In the genomic region with DNA sequence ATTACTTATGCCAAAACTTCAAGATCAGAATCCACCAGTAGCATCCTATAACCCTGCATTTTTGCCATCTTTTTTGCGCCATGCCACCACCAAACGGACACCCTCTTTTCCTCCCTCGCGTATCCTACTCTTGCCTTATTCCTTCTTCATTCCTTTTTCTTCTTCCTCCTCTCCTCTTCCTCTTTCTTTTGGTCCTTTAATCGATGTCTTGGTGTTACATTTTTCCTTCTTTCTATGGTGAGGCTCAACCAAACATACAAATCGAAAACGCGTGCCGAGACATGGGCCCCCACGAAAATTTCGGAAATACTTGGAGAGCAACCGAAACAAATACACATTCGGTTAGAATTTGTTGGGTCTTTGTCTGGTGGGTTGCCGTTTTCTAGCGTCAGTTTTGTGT, we compare ENCODE assay signal across 6 worm cellular contexts.
A peak's percentile ranks its signal among the peaks of the same experiment; 100 is the strongest.
TF ChIP-seq lines count a peak whose summit lies in the region.

No protein-coding gene starts in this region.

TF ChIP-seq in whole organism, L1 larva, 84 proteins besides CTCF, POLR2A, EP300 and RAD21:
- TF ChIP-seq lin-14 (GFP tag; optimal IDR thresholded peaks at IDR 0.05; lab: Kevin White, UChicago) (peak; percentile 69), ceh-82 (tag; optimal IDR thresholded peaks at IDR 0.05; lab: Kevin White, UChicago) (peak in 1 of 3 experiments; percentile 19), fkh-10 (GFP tag; optimal IDR thresholded peaks at IDR 0.05; lab: Kevin White, UChicago) (no peak), efl-1 (optimal IDR thresholded peaks at IDR 0.05; lab: Kevin White, UChicago) (no peak), efl-1 (GFP tag; optimal IDR thresholded peaks at IDR 0.05 in 1 of 2; lab: Kevin White, UChicago) (peak in 1 of 2 experiments; percentile 83), C04F5.9 (tag; optimal IDR thresholded peaks at IDR 0.05; lab: Kevin White, UChicago) (no peak)

TF ChIP-seq in whole organism, L2 larva, 48 proteins besides CTCF, POLR2A, EP300 and RAD21 (continues in another document):
- no peak for TF ChIP-seq lin-13 (GFP tag; optimal IDR thresholded peaks at IDR 0.05; lab: Kevin White, UChicago)
- no peak for TF ChIP-seq Y55F3AM.14 (GFP tag; optimal IDR thresholded peaks at IDR 0.05; lab: Kevin White, UChicago)
- no peak for TF ChIP-seq ZK546.5 (tag; optimal IDR thresholded peaks at IDR 0.05; lab: Kevin White, UChicago)
- TF ChIP-seq nhr-12 (tag; optimal IDR thresholded peaks at IDR 0.05; lab: Kevin White, UChicago) = no peak
- no peak for TF ChIP-seq sma-9 (GFP tag; optimal IDR thresholded peaks at IDR 0.05; lab: Kevin White, UChicago)
- TF ChIP-seq sma-9 (tag; optimal IDR thresholded peaks at IDR 0.05; lab: Kevin White, UChicago) = no peak
- TF ChIP-seq skn-1 (tag; optimal IDR thresholded peaks at IDR 0.05; lab: Kevin White, UChicago) = no peak
- TF ChIP-seq elt-1 (tag; optimal IDR thresholded peaks at IDR 0.05; lab: Kevin White, UChicago) = no peak
- TF ChIP-seq alr-1 (tag; optimal IDR thresholded peaks at IDR 0.05; lab: Kevin White, UChicago) = no peak
- no peak for TF ChIP-seq lin-11 (tag; optimal IDR thresholded peaks at IDR 0.05; lab: Kevin White, UChicago)
- peak in 1 of 2 experiments; percentile 4 for TF ChIP-seq lsy-2 (tag; optimal IDR thresholded peaks at IDR 0.05; lab: Kevin White, UChicago)
- TF ChIP-seq mab-5 (tag; optimal IDR thresholded peaks at IDR 0.05; lab: Kevin White, UChicago) = peak; percentile 45
- no peak for TF ChIP-seq ceh-82 (tag; optimal IDR thresholded peaks at IDR 0.05; lab: Kevin White, UChicago)
- TF ChIP-seq nhr-6 (tag; optimal IDR thresholded peaks at IDR 0.05; lab: Kevin White, UChicago) = no peak
- no peak for TF ChIP-seq nhr-21 (tag; optimal IDR thresholded peaks at IDR 0.05; lab: Kevin White, UChicago)
- TF ChIP-seq snpc-4 (tag; optimal IDR thresholded peaks at IDR 0.05; lab: Kevin White, UChicago) = no peak
- TF ChIP-seq blmp-1 (tag; optimal IDR thresholded peaks at IDR 0.05; lab: Kevin White, UChicago; ENCODE audit: insufficient read depth) = no peak

TF ChIP-seq in whole organism, L3 larva, 47 proteins besides CTCF, POLR2A, EP300 and RAD21:
- peak; percentile 71 for TF ChIP-seq lin-39 (tag; optimal IDR thresholded peaks at IDR 0.05; lab: Kevin White, UChicago)
- no peak for TF ChIP-seq ZK546.5 (tag; optimal IDR thresholded peaks at IDR 0.05; lab: Kevin White, UChicago)
- no peak for TF ChIP-seq sea-2 (GFP tag; optimal IDR thresholded peaks at IDR 0.05; lab: Kevin White, UChicago)
- no peak for TF ChIP-seq R02D3.7 (tag; optimal IDR thresholded peaks at IDR 0.05; lab: Kevin White, UChicago)
- TF ChIP-seq nfya-1 (tag; optimal IDR thresholded peaks at IDR 0.05; lab: Kevin White, UChicago; ENCODE audit: insufficient read depth) = peak; percentile 39
- TF ChIP-seq zag-1 (tag; optimal IDR thresholded peaks at IDR 0.05; lab: Kevin White, UChicago) = no peak
- TF ChIP-seq elt-3 (tag; optimal IDR thresholded peaks at IDR 0.05; lab: Kevin White, UChicago) = no peak
TF ChIP-seq in whole organism, L3 larva: peak in this region for 2.

TF ChIP-seq in whole organism, L4 larva, 104 proteins besides CTCF, POLR2A, EP300 and RAD21:
- TF ChIP-seq nhr-102 (tag; optimal IDR thresholded peaks at IDR 0.05; lab: Kevin White, UChicago) (no peak), vab-7 (GFP tag; IDR thresholded peaks at IDR 0.05; lab: Robert Waterston, UW) (no peak), set-16 (GFP tag; IDR thresholded peaks at IDR 0.05; lab: Robert Waterston, UW) (no peak; the same call in 1 of the 2 replicates), ceh-82 (tag; optimal IDR thresholded peaks at IDR 0.05; lab: Kevin White, UChicago) (no peak), snpc-4 (tag; optimal IDR thresholded peaks at IDR 0.05; lab: Kevin White, UChicago) (no peak), rbr-2 (tag; optimal IDR thresholded peaks at IDR 0.05; lab: Kevin White, UChicago) (peak; percentile 32), nhr-6 (tag; optimal IDR thresholded peaks at IDR 0.05; lab: Kevin White, UChicago) (no peak), mep-1 (tag; optimal IDR thresholded peaks at IDR 0.05; lab: Kevin White, UChicago) (peak; percentile 31), ztf-7 (tag; optimal IDR thresholded peaks at IDR 0.05; lab: Kevin White, UChicago) (no peak), madf-9 (GFP tag; conservative IDR thresholded peaks at IDR 0.05; lab: Robert Waterston, UW) (no peak), arid-1 (GFP tag; conservative IDR thresholded peaks at IDR 0.05; lab: Robert Waterston, UW) (no peak), D1046.2 (GFP tag; IDR thresholded peaks at IDR 0.05; lab: Robert Waterston, UW) (no peak), lin-29 (GFP tag; IDR thresholded peaks at IDR 0.05; lab: Robert Waterston, UW) (no peak), egl-27 (tag; optimal IDR thresholded peaks at IDR 0.05; lab: Kevin White, UChicago) (no peak), mdl-1 (tag; optimal IDR thresholded peaks at IDR 0.05; lab: Kevin White, UChicago) (peak in 1 of 2 experiments; percentile 38), hmg-1.1 (GFP tag; IDR thresholded peaks at IDR 0.05; lab: Robert Waterston, UW) (0 out of 2 replicates have a peak, but pooled peaks have one; percentile 25)

TF ChIP-seq in whole organism, late embryonic, 69 proteins besides CTCF, POLR2A, EP300 and RAD21:
- TF ChIP-seq hlh-6 (tag; optimal IDR thresholded peaks at IDR 0.05; lab: Kevin White, UChicago) (no peak), tbx-2 (tag; optimal IDR thresholded peaks at IDR 0.05; lab: Kevin White, UChicago) (peak; percentile 15), ets-4 (tag; optimal IDR thresholded peaks at IDR 0.05; lab: Kevin White, UChicago) (no peak), K02D7.2 (tag; optimal IDR thresholded peaks at IDR 0.05; lab: Kevin White, UChicago) (no peak), ceh-48 (tag; optimal IDR thresholded peaks at IDR 0.05; lab: Kevin White, UChicago) (peak; percentile 46), ceh-45 (GFP tag; IDR thresholded peaks at IDR 0.05; lab: Robert Waterston, UW) (no peak), ztf-16 (tag; optimal IDR thresholded peaks at IDR 0.05; lab: Kevin White, UChicago) (no peak), lim-6 (tag; optimal IDR thresholded peaks at IDR 0.05; lab: Kevin White, UChicago) (no peak), Y22D7AL.16 (tag; optimal IDR thresholded peaks at IDR 0.05; lab: Kevin White, UChicago) (no peak), pag-3 (tag; optimal IDR thresholded peaks at IDR 0.05; lab: Kevin White, UChicago; ENCODE audit: borderline replicate concordance) (no peak), ceh-31 (tag; optimal IDR thresholded peaks at IDR 0.05; lab: Kevin White, UChicago) (peak; percentile 28), nfya-1 (tag; optimal IDR thresholded peaks at IDR 0.05; lab: Kevin White, UChicago) (peak; percentile 43), ref-2 (tag; optimal IDR thresholded peaks at IDR 0.05; lab: Kevin White, UChicago) (no peak), ceh-19 (GFP tag; optimal IDR thresholded peaks at IDR 0.05; lab: Kevin White, UChicago) (peak; percentile 33), ceh-22 (tag; optimal IDR thresholded peaks at IDR 0.05; lab: Kevin White, UChicago) (no peak), ceh-2 (tag; optimal IDR thresholded peaks at IDR 0.05; lab: Kevin White, UChicago) (no peak), unc-55 (GFP tag; optimal IDR thresholded peaks at IDR 0.05; lab: Kevin White, UChicago) (no peak), ceh-6 (GFP tag; optimal IDR thresholded peaks at IDR 0.05; lab: Kevin White, UChicago) (no peak)
TF ChIP-seq in whole organism, late embryonic: peak in this region for 5.

TF ChIP-seq in whole organism, mixed stage, embryonic, 35 proteins besides CTCF, POLR2A, EP300 and RAD21:
- TF ChIP-seq ces-1 (GFP tag; optimal IDR thresholded peaks at IDR 0.05; lab: Kevin White, UChicago) (peak; percentile 42), mls-2 (tag; optimal IDR thresholded peaks at IDR 0.05; lab: Kevin White, UChicago) (peak; percentile 23), cnd-1 (tag; optimal IDR thresholded peaks at IDR 0.05; lab: Kevin White, UChicago) (no peak)

Comparison
In these comparisons a context has a peak if more than half of its experiments do, and no peak if none do; other contexts are left out.
1. Of the 29 proteins assayed by ChIP-seq in both whole organism, L4 larva and whole organism, L1 larva: peak only in whole organism, L4 larva: mep-1; only in whole organism, L1 larva: none; in both: none; in neither: 26; mixed calls (peak in some experiments, not most) for 2.